Fruit fly (Drosophila melanogaster) whole organism, embryonic: Measurements from ENCODE around the gene CG4459.
A peak's percentile ranks its signal among the peaks of the same experiment; 100 is the strongest.

Experiments
- Ada2b ChIP-seq: fragments of 200-800 bp; sonication (Bioruptor generic); IDR thresholded peaks from 2 replicates; pipeline ENCODE4 v1.3.6; 2022; ENCODE audit warnings: missing biosample characterization, missing genetic modification characterization
- Awh ChIP-seq: fragments of 200-800 bp; sonication (Bioruptor generic); IDR thresholded peaks from 2 replicates; pipeline ENCODE4, ENCODE4 v1.3.6; 2022; ENCODE audit warnings: missing biosample characterization, missing genetic modification characterization
- B-H1 ChIP-seq: fragments of 200-800 bp; sonication (Bioruptor generic); IDR thresholded peaks from 3 replicates; pipeline ENCODE4 v1.3.6; 2022; ENCODE audit warnings: missing biosample characterization, missing genetic modification characterization
- Bteb2 ChIP-seq: fragments of 200-800 bp; sonication (Bioruptor generic); optimal IDR thresholded peaks from 2 replicates; lab custom pipeline; 2016; ENCODE audit warnings: missing biosample characterization, missing genetic modification characterization
- CG1024 ChIP-seq: fragments of 200-800 bp; sonication (Bioruptor generic); IDR thresholded peaks from 2 replicates; pipeline ENCODE4 v1.3.6; 2022; ENCODE audit warnings: missing biosample characterization, missing genetic modification characterization
- CG13287 ChIP-seq: fragments of 200-800 bp; sonication (Bioruptor generic); IDR thresholded peaks from 2 replicates; pipeline ENCODE4 v1.3.6; 2022; ENCODE audit warnings: missing biosample characterization, missing genetic modification characterization; ENCODE audit not compliant: partially characterized antibody
- CG13296 ChIP-seq: fragments of 200-800 bp; sonication (Bioruptor generic); optimal IDR thresholded peaks from 3 replicates; lab custom pipeline; 2018; ENCODE audit warnings: missing biosample characterization, mild to moderate bottlenecking, missing genetic modification characterization
- CG14050 ChIP-seq: fragments of 200-800 bp; sonication (Bioruptor generic); IDR thresholded peaks from 3 replicates; pipeline ENCODE4 v1.3.6; 2022; ENCODE audit warnings: missing biosample characterization, missing genetic modification characterization
- CG14710 ChIP-seq: fragments of 200-800 bp; sonication (Bioruptor generic); optimal IDR thresholded peaks from 3 replicates; lab custom pipeline; 2019; ENCODE audit warnings: missing biosample characterization, mild to moderate bottlenecking, missing genetic modification characterization, moderate library complexity
- CG14860 ChIP-seq: fragments of 200-800 bp; sonication (Bioruptor generic); IDR thresholded peaks from 3 replicates; pipeline ENCODE4 v1.3.6; 2022; ENCODE audit warnings: missing biosample characterization, missing genetic modification characterization; ENCODE audit not compliant: partially characterized antibody
- CG15011 ChIP-seq: fragments of 200-800 bp; sonication (Bioruptor generic); optimal IDR thresholded peaks from 3 replicates; lab custom pipeline; 2018; ENCODE audit warnings: missing biosample characterization, mild to moderate bottlenecking, missing genetic modification characterization
- CG17912 ChIP-seq: fragments of 200-800 bp; sonication (Bioruptor generic); optimal IDR thresholded peaks from 2 replicates; lab custom pipeline; 2018; ENCODE audit warnings: missing biosample characterization, mild to moderate bottlenecking, missing genetic modification characterization
- CG18262 ChIP-seq: fragments of 200-800 bp; optimal IDR thresholded peaks from 3 replicates; lab custom pipeline; 2019; ENCODE audit warnings: missing biosample characterization, mild to moderate bottlenecking, missing genetic modification characterization, moderate library complexity
- CG31388 ChIP-seq: fragments of 200-800 bp; sonication (Bioruptor generic); optimal IDR thresholded peaks from 2 replicates; lab custom pipeline; 2016; ENCODE audit warnings: missing biosample characterization, missing genetic modification characterization
- CG32767 ChIP-seq: fragments of 200-800 bp; sonication (Bioruptor generic); IDR thresholded peaks from 2 replicates; pipeline ENCODE4 v1.3.6; 2022; ENCODE audit warnings: missing biosample characterization, missing genetic modification characterization
- CG32772 ChIP-seq: fragments of 200-800 bp; sonication (Bioruptor generic); IDR thresholded peaks from 2 replicates; pipeline ENCODE4 v1.3.6; 2022; ENCODE audit warnings: missing biosample characterization, missing genetic modification characterization
- CG34224 ChIP-seq: fragments of 200-800 bp; sonication (Bioruptor generic); IDR thresholded peaks from 3 replicates; pipeline ENCODE4 v1.3.6; 2022; ENCODE audit warnings: missing biosample characterization, missing genetic modification characterization; ENCODE audit not compliant: partially characterized antibody
- CG42726 ChIP-seq: fragments of 200-800 bp; sonication (Bioruptor generic); IDR thresholded peaks from 2 replicates; pipeline ENCODE4 v1.3.6; 2022; ENCODE audit warnings: missing biosample characterization, missing genetic modification characterization; ENCODE audit not compliant: partially characterized antibody
- CG6254 ChIP-seq: fragments of 200-800 bp; sonication (Bioruptor generic); optimal IDR thresholded peaks from 3 replicates; lab custom pipeline; 2017; ENCODE audit warnings: mild to moderate bottlenecking, missing biosample characterization, missing genetic modification reagents, missing genetic modification characterization
- CG6765 ChIP-seq: fragments of 200-800 bp; sonication (Bioruptor generic); optimal IDR thresholded peaks from 3 replicates; lab custom pipeline; 2017; ENCODE audit warnings: missing biosample characterization, mild to moderate bottlenecking, missing genetic modification characterization
- CG6791 ChIP-seq: fragments of 200-800 bp; sonication (Bioruptor generic); IDR thresholded peaks from 3 replicates; pipeline ENCODE4 v1.3.6; 2022; ENCODE audit warnings: missing biosample characterization, missing genetic modification characterization; ENCODE audit not compliant: partially characterized antibody
- CG7987 ChIP-seq: fragments of 200-800 bp; sonication (Bioruptor generic); optimal IDR thresholded peaks from 2 replicates; lab custom pipeline; 2018; ENCODE audit warnings: missing biosample characterization, mild to moderate bottlenecking, missing genetic modification characterization, moderate library complexity
- CG8359 ChIP-seq: fragments of 200-800 bp; sonication (Bioruptor generic); optimal IDR thresholded peaks from 2 replicates; lab custom pipeline; 2017; ENCODE audit warnings: missing biosample characterization, mild to moderate bottlenecking, missing genetic modification characterization, borderline replicate concordance
- CG9797 ChIP-seq: fragments of 200-800 bp; sonication (Bioruptor generic); optimal IDR thresholded peaks from 3 replicates; lab custom pipeline; 2018; ENCODE audit warnings: missing biosample characterization, mild to moderate bottlenecking, missing genetic modification characterization
- CTCF ChIP-seq: fragments of 200-800 bp; sonication (Bioruptor generic); optimal IDR thresholded peaks from 2 replicates; lab custom pipeline; 2017; ENCODE audit warnings: missing biosample characterization, mild to moderate bottlenecking, missing genetic modification characterization, moderate library complexity
- CrebB ChIP-seq: fragments of 200-800 bp; sonication (Bioruptor generic); optimal IDR thresholded peaks from 3 replicates; lab custom pipeline; 2018; ENCODE audit warnings: missing biosample characterization, mild to moderate bottlenecking, missing genetic modification characterization
- HLH54F ChIP-seq: fragments of 200-800 bp; sonication (Bioruptor generic); optimal IDR thresholded peaks from 3 replicates; lab custom pipeline; 2016; ENCODE audit warnings: missing biosample characterization, missing genetic modification characterization
- Hr3 ChIP-seq: fragments of 200-800 bp; sonication (Bioruptor generic); optimal IDR thresholded peaks from 3 replicates; lab custom pipeline; 2016; ENCODE audit warnings: missing biosample characterization, missing genetic modification characterization
- Lim3 ChIP-seq: fragments of 200-800 bp; sonication (Bioruptor generic); IDR thresholded peaks from 2 replicates; pipeline ENCODE4 v1.3.6; 2022; ENCODE audit warnings: missing biosample characterization, missing genetic modification characterization
- NC2α ChIP-seq: fragments of 200-800 bp; sonication (Bioruptor generic); optimal IDR thresholded peaks from 2 replicates; lab custom pipeline; 2016; ENCODE audit warnings: missing biosample characterization, missing genetic modification characterization
- NfI ChIP-seq: fragments of 200-800 bp; sonication (Bioruptor generic); optimal IDR thresholded peaks from 3 replicates; lab custom pipeline; 2018; ENCODE audit warnings: missing biosample characterization, mild to moderate bottlenecking, missing genetic modification characterization, moderate library complexity
- Optix ChIP-seq: fragments of 200-800 bp; sonication (Bioruptor generic); IDR thresholded peaks from 3 replicates; pipeline ENCODE4 v1.3.6; 2022; ENCODE audit warnings: missing biosample characterization, missing genetic modification characterization
- Spps ChIP-seq: fragments of 200-800 bp; sonication (Bioruptor generic); optimal IDR thresholded peaks from 2 replicates; lab custom pipeline; 2018; ENCODE audit warnings: missing biosample characterization, mild to moderate bottlenecking, missing genetic modification characterization
- bowl ChIP-seq: fragments of 200-800 bp; sonication (Bioruptor generic); IDR thresholded peaks from 2 replicates; pipeline ENCODE4 v1.3.6; 2022; ENCODE audit warnings: missing biosample characterization, missing genetic modification characterization
- cas ChIP-seq: fragments of 200-800 bp; sonication (Bioruptor generic); IDR thresholded peaks from 2 replicates; pipeline ENCODE4 v1.3.6; 2022; ENCODE audit warnings: missing biosample characterization, missing genetic modification characterization
- ci ChIP-seq: fragments of 200-800 bp; sonication (Bioruptor generic); IDR thresholded peaks from 3 replicates; pipeline ENCODE4 v1.3.6; 2022; ENCODE audit warnings: missing biosample characterization, missing genetic modification characterization
- crc ChIP-seq: fragments of 200-800 bp; sonication (Bioruptor generic); optimal IDR thresholded peaks from 2 replicates; lab custom pipeline; 2016; ENCODE audit warnings: missing biosample characterization, missing genetic modification characterization
- gro ChIP-seq: fragments of 200-800 bp; sonication (Bioruptor generic); optimal IDR thresholded peaks from 2 replicates; lab custom pipeline; 2016; ENCODE audit warnings: missing biosample characterization, missing genetic modification characterization
- gt ChIP-seq: fragments of 200-800 bp; sonication (Bioruptor generic); IDR thresholded peaks from 2 replicates; pipeline ENCODE4 v1.3.6; 2022; ENCODE audit warnings: missing biosample characterization, missing genetic modification characterization
- ham ChIP-seq: fragments of 200-800 bp; sonication (Bioruptor generic); IDR thresholded peaks from 2 replicates; pipeline ENCODE4 v1.3.6; 2022; ENCODE audit warnings: missing biosample characterization, missing genetic modification characterization
- kay ChIP-seq: fragments of 200-800 bp; sonication (Bioruptor generic); optimal IDR thresholded peaks from 2 replicates; lab custom pipeline; 2016; ENCODE audit warnings: missing biosample characterization, missing genetic modification characterization
- klu ChIP-seq: fragments of 200-800 bp; sonication (Bioruptor generic); IDR thresholded peaks from 2 replicates; pipeline ENCODE4 v1.3.6; 2022; ENCODE audit warnings: missing biosample characterization, missing genetic modification characterization
- lilli ChIP-seq: fragments of 200-800 bp; sonication (Bioruptor generic); optimal IDR thresholded peaks from 3 replicates; lab custom pipeline; 2016; ENCODE audit warnings: missing biosample characterization, missing genetic modification characterization
- nau ChIP-seq: fragments of 200-800 bp; sonication (Bioruptor generic); optimal IDR thresholded peaks from 3 replicates; lab custom pipeline; 2017; ENCODE audit warnings: missing biosample characterization, mild to moderate bottlenecking, missing genetic modification characterization, missing genetic modification reagents
- pita ChIP-seq: fragments of 200-800 bp; sonication (Bioruptor generic); optimal IDR thresholded peaks from 2 replicates; lab custom pipeline; 2017; ENCODE audit warnings: missing biosample characterization, mild to moderate bottlenecking, missing genetic modification characterization
- pnt ChIP-seq: fragments of 200-800 bp; sonication (Bioruptor generic); optimal IDR thresholded peaks from 3 replicates; lab custom pipeline; 2016; ENCODE audit warnings: missing biosample characterization, missing genetic modification characterization
- ranshi ChIP-seq: fragments of 200-800 bp; sonication (Bioruptor generic); IDR thresholded peaks from 2 replicates; pipeline ENCODE4 v1.3.6; 2022; ENCODE audit warnings: missing biosample characterization, missing genetic modification characterization
- row ChIP-seq: fragments of 200-800 bp; sonication (Bioruptor generic); IDR thresholded peaks from 3 replicates; pipeline ENCODE4 v1.3.6; 2022; ENCODE audit warnings: missing biosample characterization, missing genetic modification characterization
- sc ChIP-seq, 3 experiments: fragments of >200 bp in 2 of 3; fragments of 200-800 bp in 1 of 3; sonication (Bioruptor generic) in 1 of 3; optimal IDR thresholded peaks; 2 replicates in 2 of 3; 3 replicates in 1 of 3; lab custom pipeline; 2017; ENCODE audit warnings: mild to moderate bottlenecking in 1 of 3, missing biosample characterization in 1 of 3, missing genetic modification characterization in 1 of 3, missing genetic modification reagents in 1 of 3
- scrt ChIP-seq: fragments of 200-800 bp; sonication (Bioruptor generic); optimal IDR thresholded peaks from 2 replicates; lab custom pipeline; 2018; ENCODE audit warnings: missing biosample characterization, mild to moderate bottlenecking, missing genetic modification characterization, moderate library complexity

Gene CG4459

dm6 chr3R:19902926-19903739 is 25.3 kb downstream of the CG4459 start, which contains the start of gene ClpX (continued):
- peak; percentile 9 for TF ChIP-seq NfI
- TF ChIP-seq CG32772 (GFP tag; lab: Robert Waterston, UW), result no peak
- no peak for TF ChIP-seq kay (GFP tag; lab: Kevin White, UChicago)
- TF ChIP-seq HLH54F (GFP tag; lab: Kevin White, UChicago), result no peak
- no peak for TF ChIP-seq ci (GFP tag; lab: Robert Waterston, UW)
- TF ChIP-seq bowl (GFP tag; lab: Robert Waterston, UW), result no peak
- TF ChIP-seq CG34224 (GFP tag; lab: Robert Waterston, UW), result peak; percentile 80; the same call in 2 of the 3 replicates
- no peak for TF ChIP-seq gro
- TF ChIP-seq nau (GFP tag; lab: Kevin White, UChicago), result no peak
- no peak for TF ChIP-seq CG31388
- no peak for TF ChIP-seq CG7987 (GFP tag; lab: Kevin White, UChicago)
- peak; percentile 5 for TF ChIP-seq lilli (GFP tag; lab: Kevin White, UChicago)
- TF ChIP-seq ranshi, result no peak
- peak; percentile 18 for TF ChIP-seq CG17912 (GFP tag; lab: Kevin White, UChicago)
- TF ChIP-seq CG18262 (tag; lab: Kevin White, UChicago), result no peak
- no peak for TF ChIP-seq Awh (GFP tag; lab: Robert Waterston, UW)
- peak; percentile 75 for TF ChIP-seq CG6791 (GFP tag; lab: Robert Waterston, UW)
- peak; percentile 80 for TF ChIP-seq CG13287
- no peak for TF ChIP-seq crc (GFP tag; lab: Kevin White, UChicago)
- no peak for TF ChIP-seq CG6254 (GFP tag; lab: Kevin White, UChicago)
- TF ChIP-seq pnt (GFP tag; lab: Kevin White, UChicago), result no peak
- no peak for TF ChIP-seq klu (GFP tag; lab: Robert Waterston, UW)
- peak; percentile 25 for TF ChIP-seq CG6765 (GFP tag; lab: Kevin White, UChicago)
- peak; percentile 46; the same call in 1 of the 2 replicates for TF ChIP-seq CG42726
- TF ChIP-seq CG15011 (GFP tag; lab: Kevin White, UChicago), result no peak
- TF ChIP-seq CG32767 (GFP tag; lab: Robert Waterston, UW), result no peak
- no peak for TF ChIP-seq CTCF (GFP tag; lab: Kevin White, UChicago)
- no peak for TF ChIP-seq B-H1 (GFP tag; lab: Robert Waterston, UW)
- TF ChIP-seq CG13296 (GFP tag; lab: Kevin White, UChicago), result peak; percentile 20
- TF ChIP-seq row (GFP tag; lab: Robert Waterston, UW), result peak; percentile 91
- no peak for TF ChIP-seq Lim3 (GFP tag; lab: Robert Waterston, UW)
- TF ChIP-seq cas (GFP tag; lab: Robert Waterston, UW), result no peak
- no peak for TF ChIP-seq Hr3
- TF ChIP-seq Spps (tag; lab: Kevin White, UChicago), result no peak
- no peak for TF ChIP-seq scrt (GFP tag; lab: Kevin White, UChicago)
- no peak for TF ChIP-seq ham (GFP tag; lab: Robert Waterston, UW)
- no peak for TF ChIP-seq CG14050
- TF ChIP-seq CrebB (tag; lab: Kevin White, UChicago), result no peak
- TF ChIP-seq sc (optimal IDR thresholded peaks at IDR 0.05; lab: Kevin White, UChicago), result no peak
- no peak for TF ChIP-seq sc (GFP tag; optimal IDR thresholded peaks at IDR 0.05; lab: Kevin White, UChicago)
- TF ChIP-seq Bteb2 (GFP tag; lab: Kevin White, UChicago), result no peak
- no peak for TF ChIP-seq CG1024 (GFP tag; lab: Robert Waterston, UW)
- no peak for TF ChIP-seq CG8359 (GFP tag; lab: Kevin White, UChicago)
- TF ChIP-seq CG14710 (tag; lab: Kevin White, UChicago), result peak; percentile 76
- TF ChIP-seq gt, result no peak
- no peak for TF ChIP-seq Optix
- TF ChIP-seq Ada2b, result no peak
- TF ChIP-seq NC2α (GFP tag; lab: Kevin White, UChicago), result no peak
- peak; percentile 23 for TF ChIP-seq CG9797 (GFP tag; lab: Kevin White, UChicago)
- TF ChIP-seq pita (GFP tag; lab: Kevin White, UChicago), result no peak
- peak; percentile 59; the same call in 2 of the 3 replicates for TF ChIP-seq CG14860 (GFP tag; lab: Robert Waterston, UW)
